Worm (Caenorhabditis elegans) whole organism, L4 larva: Measurements from ENCODE around the gene dkf-2.

Source experiments
- D1046.2 ChIP-seq: fragments of 200-800 bp; sonication (Bioruptor generic); IDR thresholded peaks from 2 replicates; pipeline ENCODE4 v1.3.6; 2022; ENCODE audit warnings: missing genetic modification characterization, missing compliant biosample characterization
- F10B5.3 ChIP-seq: sonication (generic microtip); optimal IDR thresholded peaks from 2 replicates; lab custom pipeline; 2016; ENCODE audit warnings: mild to moderate bottlenecking, missing genetic modification characterization, missing compliant biosample characterization
- F26F4.8 ChIP-seq: fragments of 200-800 bp; sonication (Bioruptor generic); conservative IDR thresholded peaks from 2 replicates; pipeline ENCODE4 v1.3.6; 2022; ENCODE audit warnings: missing genetic modification characterization, missing compliant biosample characterization
- F49E8.2 ChIP-seq: sonication (generic microtip); optimal IDR thresholded peaks from 2 replicates; lab custom pipeline; 2016; ENCODE audit warnings: missing compliant biosample characterization, mild to moderate bottlenecking, missing genetic modification characterization, borderline replicate concordance
- Y105C5A.15 ChIP-seq: fragments of 200-800 bp; sonication (Bioruptor generic); IDR thresholded peaks from 2 replicates; pipeline ENCODE4 v1.3.6; 2022; ENCODE audit warnings: missing genetic modification characterization, missing compliant biosample characterization
- Y48G9A.11 ChIP-seq: fragments of 200-800 bp; sonication (Bioruptor generic); IDR thresholded peaks from 2 replicates; pipeline ENCODE4 v1.3.6; 2022; ENCODE audit warnings: missing genetic modification reagents, missing genetic modification characterization, missing compliant biosample characterization
- aha-1 ChIP-seq: fragments of 150-350 bp; peaks from one replicate; lab custom pipeline; 2014; ENCODE audit warnings: missing biosample characterization, missing genetic modification characterization
- ceh-32 ChIP-seq: sonication (generic microtip); optimal IDR thresholded peaks from 2 replicates; lab custom pipeline; 2016; ENCODE audit warnings: mild to moderate bottlenecking, missing genetic modification characterization, missing compliant biosample characterization; ENCODE audit not compliant: poor library complexity
- ces-1 ChIP-seq: fragments of 150-350 bp; sonication (generic microtip); optimal IDR thresholded peaks from 4 replicates; lab custom pipeline; 2014; ENCODE audit warnings: missing biosample characterization, missing genetic modification reagents, missing genetic modification characterization
- daf-12 ChIP-seq: fragments of 150-350 bp; optimal IDR thresholded peaks from 2 replicates; lab custom pipeline; 2014; ENCODE audit warnings: missing biosample characterization, missing genetic modification reagents, missing genetic modification characterization
- dmd-9 ChIP-seq: fragments of 200-800 bp; sonication (Bioruptor generic); IDR thresholded peaks from 2 replicates; pipeline ENCODE4 v1.3.6; 2022; ENCODE audit warnings: missing genetic modification reagents, missing genetic modification characterization, missing compliant biosample characterization
- dpl-1 ChIP-seq: fragments of 150-350 bp; optimal IDR thresholded peaks from 2 replicates; lab custom pipeline; 2014; ENCODE audit warnings: missing biosample characterization, missing genetic modification reagents, missing genetic modification characterization
- lim-7 ChIP-seq: fragments of 200-800 bp; sonication (Bioruptor generic); IDR thresholded peaks from 2 replicates; pipeline ENCODE4 v1.3.6; 2022; ENCODE audit warnings: missing genetic modification characterization, missing compliant biosample characterization
- lin-15B ChIP-seq: fragments of 150-350 bp; sonication (generic microtip); optimal IDR thresholded peaks from 3 replicates; lab custom pipeline; 2014; ENCODE audit warnings: missing biosample characterization, missing genetic modification characterization
- lin-38 ChIP-seq: fragments of 200-800 bp; sonication (Bioruptor generic); IDR thresholded peaks from 2 replicates; pipeline ENCODE4 v1.3.6; 2022; ENCODE audit warnings: missing genetic modification reagents, missing genetic modification characterization, missing compliant biosample characterization
- madf-5 ChIP-seq, 2 experiments: fragments of 200-800 bp; sonication (Bioruptor generic); IDR thresholded peaks; 2 replicates each; pipeline ENCODE4 v1.3.6; 2022; ENCODE audit warnings: missing compliant biosample characterization in 2 of 2, missing genetic modification characterization in 2 of 2
- set-16 ChIP-seq: fragments of 200-800 bp; sonication (Bioruptor generic); IDR thresholded peaks from 2 replicates; pipeline ENCODE4 v1.3.6; 2022; ENCODE audit warnings: missing genetic modification reagents, missing genetic modification characterization, missing compliant biosample characterization
- tag-97 ChIP-seq: fragments of 200-800 bp; sonication (Bioruptor generic); IDR thresholded peaks from 2 replicates; pipeline ENCODE4 v1.3.6; 2022; ENCODE audit warnings: missing genetic modification characterization, missing compliant biosample characterization
- unc-130 ChIP-seq: sonication (generic microtip); optimal IDR thresholded peaks from 2 replicates; lab custom pipeline; 2016; ENCODE audit warnings: missing genetic modification reagents, missing genetic modification characterization, missing compliant biosample characterization
- unc-39 ChIP-seq: sonication (generic microtip); optimal IDR thresholded peaks from 2 replicates; lab custom pipeline; 2017; ENCODE audit warnings: missing biosample characterization, missing genetic modification characterization
- unc-62 ChIP-seq, 3 experiments: fragments of 150-350 bp in 1 of 3; sonication (generic microtip); optimal IDR thresholded peaks in 2 of 3; peaks in 1 of 3; 1 replicate in 1 of 3; 2 replicates in 2 of 3; lab custom pipeline; 2014 to 2017; ENCODE audit warnings: missing biosample characterization in 3 of 3, missing genetic modification characterization in 3 of 3, missing genetic modification reagents in 3 of 3, missing genotype in 1 of 3
- zag-1 ChIP-seq: fragments of 150-350 bp; optimal IDR thresholded peaks from 2 replicates; lab custom pipeline; 2014; ENCODE audit warnings: missing biosample characterization, missing genetic modification characterization
- zfp-2 ChIP-seq: sonication (generic microtip); optimal IDR thresholded peaks from 2 replicates; lab custom pipeline; 2016; ENCODE audit warnings: mild to moderate bottlenecking, missing genetic modification characterization, missing compliant biosample characterization

dkf-2 gene

ce11 chrV:16735518-16735917 is 11.9 kb upstream of the dkf-2 start, which contains the start of the genes clec-38 and clec-34:
Gene clec-38 (minus strand): TSS chrV:16735618.
Gene clec-34 (plus strand): TSS chrV:16735765.
- TF ChIP-seq unc-62 (GFP tag; optimal IDR thresholded peaks at IDR 0.05 in 1 of 2; lab: Kevin White, UChicago) (peak in 1 of 2 experiments; percentile 4), unc-62 (tag; optimal IDR thresholded peaks at IDR 0.05; lab: Kevin White, UChicago) (no peak), dmd-9 (no peak)

ce11 chrV:16739100-16739499 is 8.3 kb upstream of the dkf-2 start, which contains the start of the genes clec-29 and clec-39:
Gene clec-29 (minus strand): TSS chrV:16739200.
Gene clec-39 (plus strand): TSS chrV:16739268.
- no peak for TF ChIP-seq ceh-32 (tag; lab: Kevin White, UChicago)
- TF ChIP-seq unc-39 = no peak

- peak; percentile 67 for TF ChIP-seq aha-1 (tag; lab: Kevin White, UChicago)
- TF ChIP-seq zfp-2 = no peak
These were observed 5.3 kb upstream of the dkf-2 start, which contains the start of gene T25E12.6 for ce11 chrV:16742123-16742522. Gene T25E12.6 (plus strand): TSS chrV:16742423.

- TF ChIP-seq F10B5.3 (tag; lab: Kevin White, UChicago) (no peak), unc-130 (GFP tag; lab: Kevin White, UChicago) (peak; percentile 16), lin-38 (no peak), dpl-1 (GFP tag; lab: Kevin White, UChicago) (no peak), madf-5 (GFP tag; IDR thresholded peaks at IDR 0.05; lab: Robert Waterston, UW) (0 out of 4 replicates have a peak, but pooled peaks of 1 of the 2 experiments have one; percentile 57), lin-15B (tag; lab: Kevin White, UChicago) (no peak), F49E8.2 (tag; lab: Kevin White, UChicago) (peak; percentile 1), zag-1 (tag; lab: Kevin White, UChicago) (no peak)
- TF ChIP-seq, all 104 proteins: peak for 3
These were observed 2.6 kb upstream of the dkf-2 start for ce11 chrV:16744783-16745182.

ce11 chrV:16745214-16745613 is 2.2 kb upstream of the dkf-2 start:
- TF ChIP-seq unc-39 (no peak), aha-1 (tag; lab: Kevin White, UChicago) (peak; percentile 85), set-16 (GFP tag; lab: Robert Waterston, UW) (peak; percentile 75), F26F4.8 (GFP tag; lab: Robert Waterston, UW) (no peak), lim-7 (no peak), D1046.2 (GFP tag; lab: Robert Waterston, UW) (no peak), tag-97 (GFP tag; lab: Robert Waterston, UW) (no peak), dpl-1 (GFP tag; lab: Kevin White, UChicago) (no peak), Y48G9A.11 (no peak)

- peak; percentile 84 for TF ChIP-seq lin-38
- peak; percentile 9 for TF ChIP-seq aha-1 (tag; lab: Kevin White, UChicago)
- no peak for TF ChIP-seq daf-12 (tag; lab: Kevin White, UChicago)
These were observed 1.0 kb upstream of the dkf-2 start, which contains the start of gene gyg-2 for ce11 chrV:16746231-16746990. Gene gyg-2 (minus strand): TSS chrV:16746258.

ce11 chrV:16749473-16749872 is 2.1 kb downstream of the dkf-2 start:
- TF ChIP-seq ces-1 (GFP tag; lab: Kevin White, UChicago) (peak; percentile 9), Y105C5A.15 (GFP tag; lab: Robert Waterston, UW) (no peak)
- TF ChIP-seq, all 104 proteins: peak for 1
